Worm (Caenorhabditis elegans) whole organism, early embryonic: ENCODE data around the gene rpl-11.2.

Source experiments
- ama-1 ChIP-seq: fragments of 150-350 bp; optimal IDR thresholded peaks from 2 replicates; lab custom pipeline; 2014
- hmbx-1 ChIP-seq: sonication (generic microtip); optimal IDR thresholded peaks from 2 replicates; lab custom pipeline; 2016; ENCODE audit warnings: mild to moderate bottlenecking, missing genetic modification characterization, missing compliant biosample characterization

- TF ChIP-seq hmbx-1 (tag; lab: Kevin White, UChicago) (no peak), ama-1 (no peak)
These were observed 12.9 kb downstream of the rpl-11.2 start, which contains the start of gene lin-32 for ce11 chrX:2229305-2230172.
